Worm (Caenorhabditis elegans) whole organism, L4/young adult: ENCODE measurements around the gene C02D5.2.

Source experiments
- dao-5 ChIP-seq: sonication (generic microtip); optimal IDR thresholded peaks from 2 replicates; lab custom pipeline; 2016; ENCODE audit warnings: missing genotype, missing genetic modification characterization, moderate library complexity, missing compliant biosample characterization
- him-1 ChIP-seq: sonication (generic microtip); optimal IDR thresholded peaks from 2 replicates; lab custom pipeline; 2016; ENCODE audit warnings: missing genotype, missing genetic modification reagents, missing genetic modification characterization, missing compliant biosample characterization

- no peak for TF ChIP-seq him-1 (tag; lab: Kevin White, UChicago)
- no peak for TF ChIP-seq dao-5 (tag; lab: Kevin White, UChicago)
Observed at ce11 chrIII:8555682-8556081, 1.5 kb upstream of the C02D5.2 start.
